Worm (Caenorhabditis elegans) whole organism, young adult: ENCODE data around the gene sri-63.

Source experiments
- B0035.1 ChIP-seq: sonication (generic microtip); optimal IDR thresholded peaks from 2 replicates; lab custom pipeline; 2016; ENCODE audit warnings: missing genetic modification characterization, mild to moderate bottlenecking, missing compliant biosample characterization, missing genotype, missing genetic modification reagents
- F33H1.4 ChIP-seq: fragments of 200-800 bp; sonication (Bioruptor generic); IDR thresholded peaks from 2 replicates; pipeline ENCODE4 v1.3.6; 2022; ENCODE audit warnings: missing genetic modification reagents, missing genetic modification characterization, missing compliant biosample characterization
- Y53F4B.3 ChIP-seq: fragments of 200-800 bp; sonication (Bioruptor generic); IDR thresholded peaks from 2 replicates; pipeline ENCODE4 v1.3.6; 2022; ENCODE audit warnings: missing genetic modification reagents, missing genetic modification characterization, missing compliant biosample characterization
- attf-6 ChIP-seq: fragments of 200-800 bp; sonication (Bioruptor generic); IDR thresholded peaks from 2 replicates; pipeline ENCODE4 v1.3.6; 2022; ENCODE audit warnings: missing genetic modification reagents, missing genetic modification characterization, missing compliant biosample characterization
- ceh-79 ChIP-seq: sonication (generic microtip); optimal IDR thresholded peaks from 2 replicates; lab custom pipeline; 2017; ENCODE audit warnings: mild to moderate bottlenecking, missing genetic modification characterization, missing compliant biosample characterization
- dpff-1 ChIP-seq: sonication (generic microtip); optimal IDR thresholded peaks from 2 replicates; lab custom pipeline; 2017; ENCODE audit warnings: mild to moderate bottlenecking, missing genetic modification characterization, missing compliant biosample characterization
- egl-18 ChIP-seq: fragments of 200-800 bp; sonication (Bioruptor generic); IDR thresholded peaks from 2 replicates; pipeline ENCODE4 v1.3.6; 2022; ENCODE audit warnings: missing genetic modification reagents, missing genetic modification characterization, missing compliant biosample characterization
- ekl-4 ChIP-seq: fragments of 200-800 bp; sonication (Bioruptor generic); IDR thresholded peaks from 2 replicates; pipeline ENCODE4 v1.3.6; 2022; ENCODE audit warnings: missing genetic modification reagents, missing genetic modification characterization, missing compliant biosample characterization
- hlh-26 ChIP-seq: fragments of 200-800 bp; sonication (Bioruptor generic); conservative IDR thresholded peaks from 2 replicates; pipeline ENCODE4 v1.3.6; 2022; ENCODE audit warnings: missing genetic modification reagents, missing genetic modification characterization, missing compliant biosample characterization
- hsf-1 ChIP-seq: fragments of 200-800 bp; sonication (Bioruptor generic); IDR thresholded peaks from 2 replicates; pipeline ENCODE4 v1.3.6; 2022; ENCODE audit warnings: missing genetic modification reagents, missing genetic modification characterization, missing compliant biosample characterization
- lin-35 ChIP-seq, 3 experiments: fragments of 150-350 bp in 2 of 3; sonication (generic microtip) in 1 of 3; optimal IDR thresholded peaks; 2 replicates each; lab custom pipeline; 2014 to 2018; ENCODE audit warnings: missing biosample characterization in 3 of 3, missing genetic modification characterization in 3 of 3, missing genetic modification reagents in 3 of 3
- lin-54 ChIP-seq: fragments of 200-800 bp; sonication (Bioruptor generic); optimal IDR thresholded peaks from 2 replicates; lab custom pipeline; 2018; ENCODE audit warnings: mild to moderate bottlenecking, missing genetic modification characterization, missing compliant biosample characterization
- madf-8 ChIP-seq: fragments of 200-800 bp; sonication (Bioruptor generic); conservative IDR thresholded peaks from 2 replicates; pipeline ENCODE4 v1.3.6; 2022; ENCODE audit warnings: missing genetic modification reagents, missing genetic modification characterization, missing compliant biosample characterization
- repo-1 ChIP-seq: sonication (generic microtip); optimal IDR thresholded peaks from 2 replicates; lab custom pipeline; 2017; ENCODE audit warnings: mild to moderate bottlenecking, missing genetic modification characterization, missing compliant biosample characterization
- snpc-1.1 ChIP-seq: sonication (generic microtip); optimal IDR thresholded peaks from 2 replicates; lab custom pipeline; 2017; ENCODE audit warnings: missing genetic modification characterization, mild to moderate bottlenecking, missing compliant biosample characterization, antibody characterized with exemption, moderate library complexity, missing genotype, missing genetic modification reagents; ENCODE audit not compliant: insufficient read depth
- snpc-3.4 ChIP-seq: sonication (generic microtip); optimal IDR thresholded peaks from 2 replicates; lab custom pipeline; 2017; ENCODE audit warnings: missing genetic modification characterization, mild to moderate bottlenecking, missing compliant biosample characterization, antibody characterized with exemption, moderate library complexity, missing genotype, missing genetic modification reagents

sri-63 gene

ce11 chrII:3337039-3337438 lies 49.9 kb downstream of the sri-63 start, which contains the start of gene F14D2.19:
Gene F14D2.19 (minus strand): TSS chrII:3337139.
- no peak for TF ChIP-seq B0035.1 (tag; lab: Kevin White, UChicago)
- no peak for TF ChIP-seq ceh-79
- TF ChIP-seq lin-54 (GFP tag; lab: Kevin White, UChicago), result no peak
- no peak for TF ChIP-seq madf-8 (GFP tag; lab: Robert Waterston, UW)

ce11 chrII:3338556-3338955 lies 51.4 kb downstream of the sri-63 start, which contains the start of gene F14D2.7:
Gene F14D2.7 (minus strand): TSS chrII:3338656.
- no peak for TF ChIP-seq Y53F4B.3
- no peak for TF ChIP-seq madf-8 (GFP tag; lab: Robert Waterston, UW)
- no peak for TF ChIP-seq lin-35 (GFP tag; optimal IDR thresholded peaks at IDR 0.05; lab: Kevin White, UChicago)
- TF ChIP-seq snpc-1.1, result no peak
- TF ChIP-seq F33H1.4 (GFP tag; lab: Robert Waterston, UW), result no peak
- no peak for TF ChIP-seq snpc-3.4
- no peak for TF ChIP-seq egl-18 (GFP tag; lab: Robert Waterston, UW)
- TF ChIP-seq lin-54 (GFP tag; lab: Kevin White, UChicago), result no peak
- no peak for TF ChIP-seq hsf-1 (GFP tag; lab: Robert Waterston, UW)
- TF ChIP-seq attf-6 (GFP tag; lab: Robert Waterston, UW), result no peak
- no peak for TF ChIP-seq dpff-1 (tag; lab: Kevin White, UChicago)
- no peak for TF ChIP-seq ekl-4 (GFP tag; lab: Robert Waterston, UW)
- TF ChIP-seq hlh-26 (GFP tag; lab: Robert Waterston, UW), result no peak
- TF ChIP-seq repo-1 (tag; lab: Kevin White, UChicago), result no peak
